Worm (Caenorhabditis elegans) whole organism, L3 larva: ENCODE results near the gene F49C12.1.

Source experiments
- ama-1 ChIP-seq: fragments of 150-350 bp; optimal IDR thresholded peaks from 2 replicates; lab custom pipeline; 2018
- fos-1 ChIP-seq: fragments of 150-350 bp; optimal IDR thresholded peaks from 2 replicates; lab custom pipeline; 2014; ENCODE audit warnings: missing biosample characterization, missing genetic modification characterization
- jun-1 ChIP-seq: fragments of 150-350 bp; optimal IDR thresholded peaks from 2 replicates; lab custom pipeline; 2014; ENCODE audit warnings: missing biosample characterization, missing genetic modification reagents, missing genetic modification characterization
- mdl-1 ChIP-seq: fragments of 150-350 bp; optimal IDR thresholded peaks from 2 replicates; lab custom pipeline; 2014; ENCODE audit warnings: missing biosample characterization, missing genetic modification characterization
- nfya-1 ChIP-seq: sonication (generic microtip); optimal IDR thresholded peaks from 2 replicates; lab custom pipeline; 2017; ENCODE audit warnings: missing genetic modification characterization, mild to moderate bottlenecking, missing compliant biosample characterization, antibody characterized with exemption, moderate library complexity; ENCODE audit not compliant: insufficient read depth
- nhr-77 ChIP-seq: fragments of 150-350 bp; optimal IDR thresholded peaks from 2 replicates; lab custom pipeline; 2014; ENCODE audit warnings: missing biosample characterization, missing genetic modification characterization
- skn-1 ChIP-seq: fragments of 150-350 bp; optimal IDR thresholded peaks from 2 replicates; lab custom pipeline; 2014; ENCODE audit warnings: missing biosample characterization, missing genetic modification characterization
- snpc-4 ChIP-seq: fragments of 150-350 bp; optimal IDR thresholded peaks from 2 replicates; lab custom pipeline; 2014; ENCODE audit warnings: missing biosample characterization, missing genetic modification characterization
- zag-1 ChIP-seq: fragments of 150-350 bp; optimal IDR thresholded peaks from 2 replicates; lab custom pipeline; 2014; ENCODE audit warnings: missing biosample characterization, missing genetic modification characterization

DNA sequence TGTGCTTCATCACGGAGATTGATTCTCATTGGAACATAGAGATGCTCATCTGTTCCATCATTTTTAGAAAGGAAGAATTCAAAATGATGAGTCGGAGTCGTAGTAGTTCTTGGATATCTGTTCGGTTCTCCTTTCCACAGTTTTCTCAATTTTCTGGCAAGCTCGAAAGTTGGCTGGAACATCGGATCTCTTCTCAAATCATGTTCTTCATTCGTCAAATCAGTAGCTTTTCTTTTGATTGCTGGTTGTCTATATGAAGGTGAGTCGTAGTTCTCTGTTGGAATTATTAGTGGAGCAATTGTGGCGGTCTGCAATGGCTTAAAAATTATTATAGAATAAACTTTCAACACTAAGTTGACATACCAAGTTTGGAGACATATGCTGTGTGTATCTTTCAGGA is 33.9 kb downstream of the F49C12.1 start:
- TF ChIP-seq fos-1 (no peak), zag-1 (tag; lab: Kevin White, UChicago) (no peak), jun-1 (tag; lab: Kevin White, UChicago) (no peak), skn-1 (tag; lab: Kevin White, UChicago) (no peak), nhr-77 (tag; lab: Kevin White, UChicago) (no peak), nfya-1 (tag; lab: Kevin White, UChicago) (no peak), mdl-1 (tag; lab: Kevin White, UChicago) (no peak), ama-1 (lab: Kevin White, UChicago) (no peak), snpc-4 (tag; lab: Kevin White, UChicago) (no peak)
